Fruit fly (Drosophila melanogaster): ENCODE data around the gene CG6791.

dm6 chr3R:11637586-11637985, 47.6 kb upstream of the CG6791 start:
- TF ChIP-seq h (optimal IDR thresholded peaks at IDR 0.05) (no peak), Myc (optimal IDR thresholded peaks at IDR 0.05) (no peak), Sin3A (optimal IDR thresholded peaks at IDR 0.05) (no peak), ttk (optimal IDR thresholded peaks at IDR 0.05) (no peak), psq (optimal IDR thresholded peaks at IDR 0.05) (no peak)
